Worm (Caenorhabditis elegans): Measurements from ENCODE around the gene pin-2.
A peak's percentile ranks its signal among the peaks of the same experiment; 100 is the strongest.

The pin-2 gene

DNA sequence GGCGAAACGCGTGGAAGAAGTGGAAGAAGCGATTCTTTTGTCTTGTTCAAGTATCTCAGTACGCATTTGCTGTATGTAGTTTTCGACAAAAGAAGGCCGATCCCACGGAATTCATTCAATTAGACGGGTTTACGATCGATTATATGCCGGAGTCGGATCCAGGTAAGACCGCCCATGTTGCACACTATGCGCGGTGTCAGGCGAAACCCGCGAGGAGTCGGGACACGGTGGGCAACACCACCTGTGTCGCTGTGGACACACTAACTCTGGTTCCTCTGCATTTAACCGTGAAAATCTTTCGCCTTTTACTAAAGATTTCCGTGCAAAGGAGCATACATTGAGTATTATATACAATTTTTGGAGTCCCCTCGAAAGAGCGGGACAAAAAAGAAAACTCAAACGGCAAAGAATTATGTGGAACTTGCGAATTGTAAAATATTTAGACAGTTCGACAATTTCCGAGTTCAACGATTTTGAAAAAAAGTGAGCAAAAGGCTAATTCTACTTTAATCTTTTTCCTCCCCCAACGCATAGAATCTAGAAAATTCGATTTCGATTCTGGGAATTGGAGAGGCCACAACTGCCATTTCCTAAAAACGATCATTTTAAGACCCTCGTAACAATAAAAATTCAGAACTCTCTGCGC, 11.7 kb upstream of the pin-2 start (continued):
- TF ChIP-seq efl-1 (GFP tag; optimal IDR thresholded peaks at IDR 0.05) (peak; percentile 11), atf-7 (tag; optimal IDR thresholded peaks at IDR 0.05) (no peak), Y79H2A.3 (GFP tag; conservative IDR thresholded peaks at IDR 0.05) (no peak), ztf-18 (tag; optimal IDR thresholded peaks at IDR 0.05) (no peak), snpc-3.4 (tag; optimal IDR thresholded peaks at IDR 0.05) (peak; percentile 81), Y95B8A.8 (GFP tag; IDR thresholded peaks at IDR 0.05) (peak; percentile 54; the same call in 1 of the 2 replicates), F57C9.4 (tag; optimal IDR thresholded peaks at IDR 0.05) (no peak), ztf-26 (tag; optimal IDR thresholded peaks at IDR 0.05) (no peak), egl-18 (GFP tag; IDR thresholded peaks at IDR 0.05) (no peak), egl-44 (GFP tag; IDR thresholded peaks at IDR 0.05) (no peak), hmg-1.2 (GFP tag; IDR thresholded peaks at IDR 0.05) (peak; percentile 97), F33H1.4 (GFP tag; IDR thresholded peaks at IDR 0.05) (peak; percentile 60), hsf-1 (GFP tag; IDR thresholded peaks at IDR 0.05) (peak; percentile 56; the same call in 1 of the 2 replicates), B0261.1 (tag; optimal IDR thresholded peaks at IDR 0.05) (no peak), madf-10 (tag; optimal IDR thresholded peaks at IDR 0.05) (no peak), xnd-1 (tag; optimal IDR thresholded peaks at IDR 0.05) (peak; percentile 1), rec-8 (tag; optimal IDR thresholded peaks at IDR 0.05) (no peak), ets-4 (GFP tag; optimal IDR thresholded peaks at IDR 0.05) (no peak), cebp-1 (GFP tag; IDR thresholded peaks at IDR 0.05) (no peak), cebp-1 (tag; optimal IDR thresholded peaks at IDR 0.05) (no peak), F23B12.7 (tag; optimal IDR thresholded peaks at IDR 0.05; ENCODE audit: insufficient read depth) (no peak), B0336.3 (GFP tag; IDR thresholded peaks at IDR 0.05) (0 out of 2 replicates have a peak, but pooled peaks have one; percentile 36), lsl-1 (GFP tag; optimal IDR thresholded peaks at IDR 0.05) (peak; percentile 65), T26A5.8 (tag; optimal IDR thresholded peaks at IDR 0.05) (no peak), Y67H2A.10 (GFP tag; conservative IDR thresholded peaks at IDR 0.05) (no peak), dpl-1 (GFP tag; optimal IDR thresholded peaks at IDR 0.05) (no peak), rpc-1 (optimal IDR thresholded peaks at IDR 0.05) (no peak), rpc-1 (tag; optimal IDR thresholded peaks at IDR 0.05) (no peak), sea-2 (GFP tag; IDR thresholded peaks at IDR 0.05) (no peak), ztf-28 (GFP tag; IDR thresholded peaks at IDR 0.05) (no peak), cebp-2 (GFP tag; IDR thresholded peaks at IDR 0.05) (no peak), madf-3 (GFP tag; IDR thresholded peaks at IDR 0.05) (0 out of 2 replicates have a peak, but pooled peaks have one; percentile 26), sptf-2 (GFP tag; optimal IDR thresholded peaks at IDR 0.05) (no peak), hlh-26 (GFP tag; conservative IDR thresholded peaks at IDR 0.05) (no peak), pha-4 (tag; optimal IDR thresholded peaks at IDR 0.05) (no peak), ceh-100 (GFP tag; IDR thresholded peaks at IDR 0.05) (peak; percentile 43), mcd-1 (GFP tag; IDR thresholded peaks at IDR 0.05) (peak; percentile 58), attf-5 (GFP tag; optimal IDR thresholded peaks at IDR 0.05) (no peak), mel-28 (tag; optimal IDR thresholded peaks at IDR 0.05; ENCODE audit: borderline replicate concordance) (no peak), lin-26 (GFP tag; IDR thresholded peaks at IDR 0.05) (no peak; the same call in 1 of the 2 replicates), let-607 (tag; optimal IDR thresholded peaks at IDR 0.05) (no peak), lin-40 (tag; optimal IDR thresholded peaks at IDR 0.05) (no peak), nhr-27 (tag; optimal IDR thresholded peaks at IDR 0.05) (no peak), ceh-58 (GFP tag; IDR thresholded peaks at IDR 0.05) (no peak), snpc-4 (GFP tag; optimal IDR thresholded peaks at IDR 0.05) (peak; percentile 91), snpc-4 (tag; optimal IDR thresholded peaks at IDR 0.05) (peak; percentile 91 to 98 (median 94)), zim-3 (tag; optimal IDR thresholded peaks at IDR 0.05) (no peak), ama-1 (optimal IDR thresholded peaks at IDR 0.05) (no peak), ama-1 (GFP tag; optimal IDR thresholded peaks at IDR 0.05) (no peak)
